Fruit fly (Drosophila melanogaster): Measurements from ENCODE around the gene Eip93F.

DNA sequence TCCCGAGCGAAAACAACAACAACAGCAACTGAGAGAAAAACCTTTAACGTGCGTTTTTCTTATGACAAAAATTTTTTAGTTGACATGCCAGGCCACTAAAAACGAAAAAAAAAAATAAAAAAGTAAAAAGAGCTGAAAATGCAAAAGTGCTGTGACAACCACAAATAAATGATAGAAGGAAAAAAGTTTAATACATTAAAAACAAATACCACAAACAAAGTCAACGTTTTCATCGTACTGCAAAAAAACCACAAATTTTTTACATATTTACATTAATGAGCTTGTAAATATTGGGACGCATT lies 598 bp downstream of the Eip93F start:
- TF ChIP-seq Pif1A (GFP tag; optimal IDR thresholded peaks at IDR 0.05) = peak; percentile 22
- no peak for TF ChIP-seq EcR (GFP tag; optimal IDR thresholded peaks at IDR 0.05)
- TF ChIP-seq D1 (tag; optimal IDR thresholded peaks at IDR 0.05) = peak; percentile 5
- TF ChIP-seq Ets98B (GFP tag; IDR thresholded peaks at IDR 0.05) = no peak
- TF ChIP-seq CG14655 (GFP tag; optimal IDR thresholded peaks at IDR 0.05) = peak; percentile 11
- no peak for TF ChIP-seq Snoo (tag; optimal IDR thresholded peaks at IDR 0.05)
- TF ChIP-seq CG8301 (tag; optimal IDR thresholded peaks at IDR 0.05) = no peak

All from whole organism, pupa.